Worm (Caenorhabditis elegans): ENCODE data around the gene Y69E1A.1.

The Y69E1A.1 gene

ce11 chrIV:10936906-10937540, 11.7 kb downstream of the Y69E1A.1 start, which contains the start of gene fic-1 (continued):
- TF ChIP-seq Y79H2A.3 (GFP tag; conservative IDR thresholded peaks at IDR 0.05) (no peak), gei-17 (GFP tag; optimal IDR thresholded peaks at IDR 0.05) (no peak), mel-28 (tag; optimal IDR thresholded peaks at IDR 0.05; ENCODE audit: borderline replicate concordance) (no peak), ztf-25 (GFP tag; IDR thresholded peaks at IDR 0.05) (no peak), chd-7 (tag; optimal IDR thresholded peaks at IDR 0.05) (no peak), Y53G8AR.9 (GFP tag; conservative IDR thresholded peaks at IDR 0.05) (no peak), fkh-3 (tag; optimal IDR thresholded peaks at IDR 0.05) (no peak), ets-4 (GFP tag; optimal IDR thresholded peaks at IDR 0.05) (no peak), hmg-20 (GFP tag; IDR thresholded peaks at IDR 0.05) (no peak), ZK185.1 (tag; optimal IDR thresholded peaks at IDR 0.05; ENCODE audit: poor library complexity, severe bottlenecking) (no peak), cebp-2 (GFP tag; IDR thresholded peaks at IDR 0.05) (no peak), C06A6.2 (GFP tag; conservative IDR thresholded peaks at IDR 0.05) (no peak), cebp-1 (GFP tag; IDR thresholded peaks at IDR 0.05) (peak; percentile 48; the same call in 1 of the 2 replicates), cebp-1 (tag; optimal IDR thresholded peaks at IDR 0.05) (peak; percentile 90), Y95B8A.8 (GFP tag; IDR thresholded peaks at IDR 0.05) (no peak), let-526 (GFP tag; IDR thresholded peaks at IDR 0.05) (no peak), egl-44 (GFP tag; IDR thresholded peaks at IDR 0.05) (no peak), lin-26 (GFP tag; IDR thresholded peaks at IDR 0.05) (no peak), ztf-6 (GFP tag; IDR thresholded peaks at IDR 0.05) (no peak), snpc-3.4 (tag; optimal IDR thresholded peaks at IDR 0.05) (peak; percentile 10), attf-5 (GFP tag; optimal IDR thresholded peaks at IDR 0.05) (peak; percentile 54), snpc-1.3 (tag; optimal IDR thresholded peaks at IDR 0.05; ENCODE audit: insufficient read depth) (no peak), ztf-18 (tag; optimal IDR thresholded peaks at IDR 0.05) (peak; percentile 59), lin-54 (GFP tag; optimal IDR thresholded peaks at IDR 0.05) (no peak), D2030.7 (GFP tag; IDR thresholded peaks at IDR 0.05) (0 out of 2 replicates have a peak, but pooled peaks have one; percentile 19), bed-2 (GFP tag; IDR thresholded peaks at IDR 0.05) (no peak)

ce11 chrIV:10935853-10936491, 12.7 kb downstream of the Y69E1A.1 start, which contains the start of gene lgg-2:
Gene lgg-2 (minus strand): TSS chrIV:10935903.
- TF ChIP-seq ets-4 (GFP tag; optimal IDR thresholded peaks at IDR 0.05) (peak; percentile 48), F57C9.4 (tag; optimal IDR thresholded peaks at IDR 0.05) (no peak), Y56A3A.18 (GFP tag; IDR thresholded peaks at IDR 0.05) (peak; percentile 42; the same call in 1 of the 2 replicates), T07F8.4 (tag; optimal IDR thresholded peaks at IDR 0.05) (no peak), mcd-1 (GFP tag; IDR thresholded peaks at IDR 0.05) (peak; percentile 80), F37B4.10 (GFP tag; IDR thresholded peaks at IDR 0.05) (0 out of 2 replicates have a peak, but pooled peaks have one; percentile 28), lag-1 (GFP tag; IDR thresholded peaks at IDR 0.05) (no peak), sptf-2 (GFP tag; optimal IDR thresholded peaks at IDR 0.05) (no peak), cebp-1 (GFP tag; IDR thresholded peaks at IDR 0.05) (peak; percentile 44; the same call in 1 of the 2 replicates), cebp-1 (tag; optimal IDR thresholded peaks at IDR 0.05) (peak; percentile 92), dpff-1 (tag; optimal IDR thresholded peaks at IDR 0.05) (no peak), repo-1 (tag; optimal IDR thresholded peaks at IDR 0.05) (peak; percentile 47), chd-7 (tag; optimal IDR thresholded peaks at IDR 0.05) (peak; percentile 95), akir-1 (GFP tag; optimal IDR thresholded peaks at IDR 0.05) (no peak), somi-1 (GFP tag; optimal IDR thresholded peaks at IDR 0.05) (peak; percentile 95), nhr-179 (tag; optimal IDR thresholded peaks at IDR 0.05) (no peak), Y79H2A.3 (GFP tag; conservative IDR thresholded peaks at IDR 0.05) (no peak), cebp-2 (GFP tag; IDR thresholded peaks at IDR 0.05) (no peak), Y53G8AR.9 (GFP tag; conservative IDR thresholded peaks at IDR 0.05) (peak; percentile 83), athp-1 (tag; optimal IDR thresholded peaks at IDR 0.05) (no peak), bed-1 (GFP tag; IDR thresholded peaks at IDR 0.05) (no peak), nhr-27 (tag; optimal IDR thresholded peaks at IDR 0.05) (no peak), ceh-100 (GFP tag; IDR thresholded peaks at IDR 0.05) (peak; percentile 50), Y53F4B.3 (GFP tag; IDR thresholded peaks at IDR 0.05) (no peak), F33H1.4 (GFP tag; IDR thresholded peaks at IDR 0.05) (peak; percentile 32), tlf-1 (GFP tag; optimal IDR thresholded peaks at IDR 0.05) (peak; percentile 86)

Data from whole organism, young adult.